Worm (Caenorhabditis elegans) whole organism, L3 larva: ENCODE data around the gene col-71.

ENCODE experiments used
- R02D3.7 ChIP-seq: fragments of 150-350 bp; optimal IDR thresholded peaks from 2 replicates; lab custom pipeline; 2014; ENCODE audit warnings: missing biosample characterization, missing genetic modification characterization
- ZK546.5 ChIP-seq: sonication (generic microtip); optimal IDR thresholded peaks from 2 replicates; lab custom pipeline; 2017; ENCODE audit warnings: missing biosample characterization, missing genetic modification characterization
- aly-2 ChIP-seq: fragments of 150-350 bp; optimal IDR thresholded peaks from 2 replicates; lab custom pipeline; 2014; ENCODE audit warnings: missing biosample characterization, missing genetic modification characterization
- ama-1 ChIP-seq: fragments of 150-350 bp; optimal IDR thresholded peaks from 2 replicates; lab custom pipeline; 2018
- ceh-16 ChIP-seq: sonication (generic microtip); optimal IDR thresholded peaks from 2 replicates; lab custom pipeline; 2017; ENCODE audit warnings: missing biosample characterization, missing genetic modification characterization
- ceh-28 ChIP-seq: fragments of 150-350 bp; optimal IDR thresholded peaks from 2 replicates; lab custom pipeline; 2014; ENCODE audit warnings: missing biosample characterization, missing genetic modification reagents, missing genetic modification characterization
- ceh-9 ChIP-seq: sonication (generic microtip); optimal IDR thresholded peaks from 2 replicates; lab custom pipeline; 2018; ENCODE audit warnings: missing biosample characterization, missing genetic modification characterization
- daf-12 ChIP-seq: fragments of 150-350 bp; optimal IDR thresholded peaks from 2 replicates; lab custom pipeline; 2014; ENCODE audit warnings: missing biosample characterization, missing genetic modification reagents, missing genetic modification characterization
- egl-27 ChIP-seq: sonication (generic microtip); optimal IDR thresholded peaks from 4 replicates; lab custom pipeline; 2017; ENCODE audit warnings: missing biosample characterization, missing genetic modification reagents, missing genetic modification characterization
- egl-5 ChIP-seq: fragments of 150-350 bp; optimal IDR thresholded peaks from 2 replicates; lab custom pipeline; 2017; ENCODE audit warnings: missing biosample characterization, missing genetic modification reagents, missing genetic modification characterization, inconsistent platforms
- elt-1 ChIP-seq: fragments of 150-350 bp; optimal IDR thresholded peaks from 2 replicates; lab custom pipeline; 2014; ENCODE audit warnings: missing biosample characterization, missing genetic modification characterization
- elt-3 ChIP-seq, 3 experiments: fragments of 150-350 bp in 1 of 3; sonication (generic microtip) in 2 of 3; optimal IDR thresholded peaks; 2 replicates in 2 of 3; 4 replicates in 1 of 3; lab custom pipeline; 2014 to 2017; ENCODE audit warnings: missing biosample characterization in 3 of 3, missing genetic modification characterization in 3 of 3
- eor-1 ChIP-seq, 2 experiments: fragments of 150-350 bp; optimal IDR thresholded peaks; 2 replicates each; lab custom pipeline; 2014 to 2018; ENCODE audit warnings: missing biosample characterization in 2 of 2, missing genetic modification characterization in 2 of 2
- fkh-10 ChIP-seq: sonication (generic microtip); optimal IDR thresholded peaks from 2 replicates; lab custom pipeline; 2017; ENCODE audit warnings: missing biosample characterization, missing genetic modification reagents, missing genetic modification characterization
- fos-1 ChIP-seq: fragments of 150-350 bp; optimal IDR thresholded peaks from 2 replicates; lab custom pipeline; 2014; ENCODE audit warnings: missing biosample characterization, missing genetic modification characterization
- hmg-11 ChIP-seq: sonication (generic microtip); optimal IDR thresholded peaks from 2 replicates; lab custom pipeline; 2016; ENCODE audit warnings: missing genetic modification characterization, missing compliant biosample characterization
- jun-1 ChIP-seq: fragments of 150-350 bp; optimal IDR thresholded peaks from 2 replicates; lab custom pipeline; 2014; ENCODE audit warnings: missing biosample characterization, missing genetic modification reagents, missing genetic modification characterization
- lin-15B ChIP-seq: fragments of 150-350 bp; optimal IDR thresholded peaks from 2 replicates; lab custom pipeline; 2014; ENCODE audit warnings: missing biosample characterization, missing genetic modification characterization
- lin-39 ChIP-seq: fragments of 150-350 bp; optimal IDR thresholded peaks from 2 replicates; lab custom pipeline; 2018; ENCODE audit warnings: missing biosample characterization, missing genetic modification reagents, missing genetic modification characterization
- lsy-12 ChIP-seq: sonication (generic microtip); optimal IDR thresholded peaks from 2 replicates; lab custom pipeline; 2016; ENCODE audit warnings: mild to moderate bottlenecking, missing genetic modification characterization, missing compliant biosample characterization
- mdl-1 ChIP-seq: fragments of 150-350 bp; optimal IDR thresholded peaks from 2 replicates; lab custom pipeline; 2014; ENCODE audit warnings: missing biosample characterization, missing genetic modification characterization
- mml-1 ChIP-seq: fragments of 150-350 bp; sonication (generic microtip); optimal IDR thresholded peaks from 3 replicates; lab custom pipeline; 2014; ENCODE audit warnings: missing biosample characterization, missing genetic modification characterization
- nfya-1 ChIP-seq: sonication (generic microtip); optimal IDR thresholded peaks from 2 replicates; lab custom pipeline; 2017; ENCODE audit warnings: missing genetic modification characterization, mild to moderate bottlenecking, missing compliant biosample characterization, antibody characterized with exemption, moderate library complexity; ENCODE audit not compliant: insufficient read depth
- nhr-11 ChIP-seq: fragments of 150-350 bp; optimal IDR thresholded peaks from 2 replicates; lab custom pipeline; 2014; ENCODE audit warnings: missing biosample characterization, missing genetic modification characterization
- nhr-12 ChIP-seq: fragments of 150-350 bp; optimal IDR thresholded peaks from 2 replicates; lab custom pipeline; 2014; ENCODE audit warnings: missing biosample characterization, missing genetic modification characterization
- nhr-23 ChIP-seq: fragments of 150-350 bp; optimal IDR thresholded peaks from 2 replicates; lab custom pipeline; 2014; ENCODE audit warnings: missing biosample characterization, missing genetic modification reagents, missing genetic modification characterization
- nhr-25 ChIP-seq: sonication (generic microtip); optimal IDR thresholded peaks from 2 replicates; lab custom pipeline; 2017; ENCODE audit warnings: missing biosample characterization, missing genetic modification characterization
- nhr-28 ChIP-seq: fragments of 150-350 bp; optimal IDR thresholded peaks from 2 replicates; lab custom pipeline; 2014; ENCODE audit warnings: missing biosample characterization, missing genetic modification characterization
- nhr-43 ChIP-seq: sonication (generic microtip); optimal IDR thresholded peaks from 2 replicates; lab custom pipeline; 2016; ENCODE audit warnings: mild to moderate bottlenecking, missing genetic modification characterization, missing compliant biosample characterization; ENCODE audit not compliant: poor library complexity, severe bottlenecking
- nhr-67 ChIP-seq: fragments of 150-350 bp; optimal IDR thresholded peaks from 2 replicates; lab custom pipeline; 2014; ENCODE audit warnings: missing biosample characterization, missing genetic modification characterization
- nhr-76 ChIP-seq: fragments of 150-350 bp; sonication (generic microtip); optimal IDR thresholded peaks from 5 replicates; lab custom pipeline; 2014; ENCODE audit warnings: missing biosample characterization, missing genetic modification characterization
- nhr-77 ChIP-seq: fragments of 150-350 bp; optimal IDR thresholded peaks from 2 replicates; lab custom pipeline; 2014; ENCODE audit warnings: missing biosample characterization, missing genetic modification characterization
- pha-4 ChIP-seq: fragments of 150-350 bp; optimal IDR thresholded peaks from 2 replicates; lab custom pipeline; 2014; ENCODE audit warnings: missing biosample characterization, missing genetic modification reagents, missing genetic modification characterization
- skn-1 ChIP-seq: fragments of 150-350 bp; optimal IDR thresholded peaks from 2 replicates; lab custom pipeline; 2014; ENCODE audit warnings: missing biosample characterization, missing genetic modification characterization
- snpc-4 ChIP-seq: fragments of 150-350 bp; optimal IDR thresholded peaks from 2 replicates; lab custom pipeline; 2014; ENCODE audit warnings: missing biosample characterization, missing genetic modification characterization
- unc-62 ChIP-seq: fragments of 150-350 bp; sonication (generic microtip); optimal IDR thresholded peaks from 4 replicates; lab custom pipeline; 2014; ENCODE audit warnings: missing biosample characterization, missing genetic modification reagents, missing genetic modification characterization
- zag-1 ChIP-seq: fragments of 150-350 bp; optimal IDR thresholded peaks from 2 replicates; lab custom pipeline; 2014; ENCODE audit warnings: missing biosample characterization, missing genetic modification characterization
- ztf-11 ChIP-seq: fragments of 150-350 bp; optimal IDR thresholded peaks from 2 replicates; lab custom pipeline; 2014; ENCODE audit warnings: missing biosample characterization, missing genetic modification characterization
- ztf-4 ChIP-seq: fragments of 150-350 bp; optimal IDR thresholded peaks from 2 replicates; lab custom pipeline; 2014; ENCODE audit warnings: missing biosample characterization, missing genetic modification characterization

The col-71 gene

DNA sequence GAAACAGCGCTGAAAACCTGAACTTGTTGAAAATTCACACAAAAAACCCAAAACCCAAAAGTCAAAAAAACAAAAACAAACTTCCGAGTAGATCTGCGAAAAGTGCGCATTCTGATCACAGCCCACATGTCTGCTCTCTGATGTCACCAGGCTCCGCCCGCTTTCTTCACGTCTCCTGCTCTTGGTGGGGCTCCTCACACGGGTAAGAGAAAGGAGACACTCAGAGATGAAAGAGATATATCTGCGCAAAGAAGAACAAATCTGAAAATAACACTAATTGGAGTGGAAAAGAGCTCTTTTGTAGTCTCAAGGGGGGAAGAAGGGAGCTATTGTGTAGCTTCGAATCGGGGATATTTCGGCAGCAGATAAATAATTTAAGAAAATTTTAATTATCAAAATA, 25.9 kb upstream of the col-71 start, which contains the start of gene ncs-6:
TSS of gene ncs-6 (minus strand) at position 261 of the 400 bp plus-strand sequence.
- TF ChIP-seq elt-1 (tag; lab: Kevin White, UChicago) (no peak), unc-62 (GFP tag; lab: Kevin White, UChicago) (no peak), nhr-12 (tag; lab: Kevin White, UChicago) (no peak), ceh-16 (tag; lab: Kevin White, UChicago) (no peak), ceh-9 (tag; lab: Kevin White, UChicago) (no peak)

DNA sequence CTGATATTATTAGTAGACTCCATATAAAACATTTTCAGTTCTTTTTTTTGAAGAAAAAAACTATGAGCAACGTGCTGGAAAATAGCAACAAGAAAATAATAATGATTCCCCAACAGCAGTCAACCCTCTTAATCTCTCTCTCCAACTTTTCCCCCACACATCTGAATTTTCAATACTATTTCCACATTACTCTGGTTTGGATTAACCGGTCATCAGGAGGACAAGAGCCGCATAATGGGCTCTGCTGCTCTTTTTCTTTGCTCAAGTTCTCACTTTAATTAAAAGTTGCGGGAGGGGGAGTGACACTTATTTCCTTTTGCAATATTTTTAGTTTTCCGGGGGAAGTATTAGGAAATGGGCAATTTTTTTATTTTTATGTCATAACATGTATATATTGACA, 25.1 kb upstream of the col-71 start:
- TF ChIP-seq mdl-1 (tag; lab: Kevin White, UChicago): no peak
- TF ChIP-seq nhr-28: no peak
- no peak for TF ChIP-seq elt-1 (tag; lab: Kevin White, UChicago)
- TF ChIP-seq zag-1 (tag; lab: Kevin White, UChicago): no peak
- no peak for TF ChIP-seq nhr-76 (tag; lab: Kevin White, UChicago)
- no peak for TF ChIP-seq egl-5 (tag; lab: Kevin White, UChicago)
- TF ChIP-seq ceh-28: no peak
- TF ChIP-seq ama-1 (lab: Kevin White, UChicago): no peak
- no peak for TF ChIP-seq nhr-77
- TF ChIP-seq nhr-43: no peak
- TF ChIP-seq jun-1 (tag; lab: Kevin White, UChicago): no peak
- no peak for TF ChIP-seq nhr-11 (tag; lab: Kevin White, UChicago)
- TF ChIP-seq unc-62 (GFP tag; lab: Kevin White, UChicago): no peak
- no peak for TF ChIP-seq hmg-11 (tag; lab: Kevin White, UChicago)
- no peak for TF ChIP-seq aly-2 (tag; lab: Kevin White, UChicago)
- no peak for TF ChIP-seq ceh-16 (tag; lab: Kevin White, UChicago)
- no peak for TF ChIP-seq nhr-12 (tag; lab: Kevin White, UChicago)
- TF ChIP-seq ztf-11 (tag; lab: Kevin White, UChicago): no peak
- no peak for TF ChIP-seq eor-1 (tag; optimal IDR thresholded peaks at IDR 0.05; lab: Kevin White, UChicago)
- TF ChIP-seq, all 47 proteins: peak for 0

ce11 chrII:3524097-3524496, 21.7 kb upstream of the col-71 start, which contains the start of gene col-72:
Gene col-72 (minus strand): TSS chrII:3524197.
- TF ChIP-seq snpc-4 (tag; lab: Kevin White, UChicago) (no peak), ZK546.5 (tag; lab: Kevin White, UChicago) (no peak), egl-5 (tag; lab: Kevin White, UChicago) (no peak), pha-4 (no peak), fos-1 (tag; lab: Kevin White, UChicago) (no peak)

DNA sequence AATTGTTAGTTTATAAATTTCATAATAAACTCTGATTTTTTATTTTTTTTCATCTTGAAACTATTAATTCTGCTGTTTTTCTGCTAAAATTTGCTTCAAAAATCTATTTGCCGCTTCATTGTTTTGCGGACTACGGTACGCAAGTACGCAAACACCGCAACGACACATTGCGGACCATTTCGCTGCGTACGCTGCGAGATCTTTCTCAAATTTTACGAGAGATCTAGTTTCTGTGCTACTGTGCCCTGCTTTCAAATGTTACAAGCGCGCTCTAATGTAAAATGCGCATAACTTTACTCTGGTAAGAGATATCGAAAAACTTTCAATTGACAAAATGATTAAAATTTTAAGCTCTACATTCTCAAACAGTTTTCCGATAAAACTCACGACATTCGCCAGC, 21.2 kb upstream of the col-71 start:
- TF ChIP-seq R02D3.7 (tag; lab: Kevin White, UChicago) (peak; percentile 14), snpc-4 (tag; lab: Kevin White, UChicago) (peak; percentile 2), nhr-43 (peak; percentile 33), lin-15B (peak; percentile 83), pha-4 (peak; percentile 49), nfya-1 (tag; lab: Kevin White, UChicago) (peak; percentile 75), lin-39 (peak; percentile 52), nhr-11 (tag; lab: Kevin White, UChicago) (peak; percentile 42), nhr-23 (peak; percentile 70)

ce11 chrII:3520988-3521850, 18.8 kb upstream of the col-71 start, which contains the start of gene W09G10.9:
Gene W09G10.9 (plus strand): TSS chrII:3521800.
- no peak for TF ChIP-seq egl-27 (tag; lab: Kevin White, UChicago)
- no peak for TF ChIP-seq ceh-16 (tag; lab: Kevin White, UChicago)
- TF ChIP-seq elt-3 (tag; optimal IDR thresholded peaks at IDR 0.05; lab: Kevin White, UChicago): no peak
- TF ChIP-seq ztf-11 (tag; lab: Kevin White, UChicago): no peak
- no peak for TF ChIP-seq ama-1 (lab: Kevin White, UChicago)
- no peak for TF ChIP-seq elt-1 (tag; lab: Kevin White, UChicago)
- peak; percentile 3 for TF ChIP-seq nhr-25 (tag; lab: Kevin White, UChicago)
- no peak for TF ChIP-seq ZK546.5 (tag; lab: Kevin White, UChicago)
- peak; percentile 27 for TF ChIP-seq skn-1 (tag; lab: Kevin White, UChicago)
- TF ChIP-seq eor-1 (tag; optimal IDR thresholded peaks at IDR 0.05; lab: Kevin White, UChicago): no peak
- peak; percentile 73 for TF ChIP-seq lin-15B
- no peak for TF ChIP-seq nhr-11 (tag; lab: Kevin White, UChicago)
- no peak for TF ChIP-seq egl-5 (tag; lab: Kevin White, UChicago)
- peak; percentile 4 for TF ChIP-seq lsy-12 (tag; lab: Kevin White, UChicago)
- no peak for TF ChIP-seq nhr-76 (tag; lab: Kevin White, UChicago)
- peak; percentile 30 for TF ChIP-seq pha-4
- TF ChIP-seq R02D3.7 (tag; lab: Kevin White, UChicago): no peak
- TF ChIP-seq snpc-4 (tag; lab: Kevin White, UChicago): peak; percentile 25
- no peak for TF ChIP-seq nhr-67 (tag; lab: Kevin White, UChicago)
- no peak for TF ChIP-seq nhr-12 (tag; lab: Kevin White, UChicago)
- TF ChIP-seq fos-1 (tag; lab: Kevin White, UChicago): no peak
- TF ChIP-seq nhr-23: peak; percentile 40
- peak; percentile 45 for TF ChIP-seq nfya-1 (tag; lab: Kevin White, UChicago)
- TF ChIP-seq daf-12: no peak
- no peak for TF ChIP-seq nhr-77
- no peak for TF ChIP-seq mml-1 (tag; lab: Kevin White, UChicago)
- TF ChIP-seq aly-2 (tag; lab: Kevin White, UChicago): no peak
- no peak for TF ChIP-seq nhr-28
- TF ChIP-seq ceh-28: no peak
- no peak for TF ChIP-seq jun-1 (tag; lab: Kevin White, UChicago)
- TF ChIP-seq ceh-9 (tag; lab: Kevin White, UChicago): no peak
- no peak for TF ChIP-seq fkh-10 (GFP tag; lab: Kevin White, UChicago)
- no peak for TF ChIP-seq ztf-4 (tag; lab: Kevin White, UChicago)
